Worm (Caenorhabditis elegans): Measurements from ENCODE around the gene Y57A10B.7.

The Y57A10B.7 gene

DNA sequence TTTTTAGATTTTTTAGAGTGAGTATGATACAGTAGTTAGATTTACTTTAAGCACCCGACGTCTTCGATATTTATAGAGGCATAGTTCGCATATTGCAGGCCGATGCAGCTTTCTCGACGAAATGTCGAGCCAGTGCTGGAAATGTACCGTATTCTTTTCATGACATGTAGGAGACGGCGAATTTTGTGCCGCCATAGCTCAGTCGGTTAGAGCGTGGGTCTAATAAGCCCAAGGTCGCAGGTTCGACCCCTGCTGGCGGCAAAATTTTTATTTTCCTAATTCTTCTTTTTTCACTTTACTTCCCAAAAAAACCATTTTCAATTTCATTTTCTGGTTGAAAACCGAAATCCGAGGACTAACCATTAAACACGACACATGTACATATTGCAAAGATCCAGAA, 31.3 kb downstream of the Y57A10B.7 start (continued):
- TF ChIP-seq K11D2.4 (GFP tag; IDR thresholded peaks at IDR 0.05) (no peak), hrde-1 (tag; optimal IDR thresholded peaks at IDR 0.05; ENCODE audit: borderline replicate concordance) (no peak), B0336.3 (GFP tag; IDR thresholded peaks at IDR 0.05) (no peak), madf-6 (GFP tag; IDR thresholded peaks at IDR 0.05) (no peak), somi-1 (GFP tag; optimal IDR thresholded peaks at IDR 0.05) (no peak), K12H6.12 (tag; optimal IDR thresholded peaks at IDR 0.05) (no peak), T26A5.8 (tag; optimal IDR thresholded peaks at IDR 0.05) (no peak), ets-4 (GFP tag; optimal IDR thresholded peaks at IDR 0.05) (no peak), ceh-27 (GFP tag; optimal IDR thresholded peaks at IDR 0.05) (no peak), tbp1 (GFP tag; optimal IDR thresholded peaks at IDR 0.05) (peak; percentile 89), lin-35 (GFP tag; optimal IDR thresholded peaks at IDR 0.05) (no peak), mes-4 (tag; optimal IDR thresholded peaks at IDR 0.05) (no peak), attf-5 (GFP tag; optimal IDR thresholded peaks at IDR 0.05) (no peak), egl-44 (GFP tag; IDR thresholded peaks at IDR 0.05) (no peak), Y67H2A.10 (GFP tag; conservative IDR thresholded peaks at IDR 0.05) (no peak), akir-1 (GFP tag; optimal IDR thresholded peaks at IDR 0.05) (no peak), ama-1 (optimal IDR thresholded peaks at IDR 0.05) (no peak), ama-1 (GFP tag; optimal IDR thresholded peaks at IDR 0.05) (no peak), zim-3 (tag; optimal IDR thresholded peaks at IDR 0.05) (no peak), lin-40 (tag; optimal IDR thresholded peaks at IDR 0.05) (no peak), ccch-3 (GFP tag; optimal IDR thresholded peaks at IDR 0.05) (no peak), B0019.2 (GFP tag; conservative IDR thresholded peaks at IDR 0.05) (no peak), madf-3 (GFP tag; IDR thresholded peaks at IDR 0.05) (no peak)

ce11 chrII:12353816-12354215, 39.8 kb downstream of the Y57A10B.7 start:
- TF ChIP-seq unc-62 (GFP tag; optimal IDR thresholded peaks at IDR 0.05) = peak; percentile 91
- no peak for TF ChIP-seq K12H6.12 (tag; optimal IDR thresholded peaks at IDR 0.05)
- TF ChIP-seq attf-5 (GFP tag; optimal IDR thresholded peaks at IDR 0.05) = peak; percentile 7
- TF ChIP-seq mcd-1 (GFP tag; IDR thresholded peaks at IDR 0.05) = no peak
- no peak for TF ChIP-seq hsf-1 (GFP tag; IDR thresholded peaks at IDR 0.05)
- TF ChIP-seq dox-1 (GFP tag; IDR thresholded peaks at IDR 0.05) = peak; percentile 45; the same call in 1 of the 2 replicates
- TF ChIP-seq ceh-100 (GFP tag; IDR thresholded peaks at IDR 0.05) = no peak
- TF ChIP-seq let-607 (tag; optimal IDR thresholded peaks at IDR 0.05) = peak; percentile 88 to 95
- TF ChIP-seq dpl-1 (GFP tag; optimal IDR thresholded peaks at IDR 0.05) = no peak
- no peak for TF ChIP-seq sea-2 (GFP tag; IDR thresholded peaks at IDR 0.05)
- no peak for TF ChIP-seq snpc-4 (GFP tag; optimal IDR thresholded peaks at IDR 0.05)
- peak in 1 of 4 experiments; percentile 50 for TF ChIP-seq snpc-4 (tag; optimal IDR thresholded peaks at IDR 0.05)
- no peak for TF ChIP-seq zfh-2 (GFP tag; conservative IDR thresholded peaks at IDR 0.05)
- TF ChIP-seq egl-18 (GFP tag; IDR thresholded peaks at IDR 0.05) = no peak
- TF ChIP-seq him-1 (tag; optimal IDR thresholded peaks at IDR 0.05) = no peak
- no peak for TF ChIP-seq T26A5.8 (tag; optimal IDR thresholded peaks at IDR 0.05)
- 0 out of 2 replicates have a peak, but pooled peaks have one; percentile 46 for TF ChIP-seq lir-1 (GFP tag; conservative IDR thresholded peaks at IDR 0.05)
- TF ChIP-seq tbp1 (GFP tag; optimal IDR thresholded peaks at IDR 0.05) = no peak
- peak; percentile 8 for TF ChIP-seq ztf-22 (GFP tag; optimal IDR thresholded peaks at IDR 0.05)
- TF ChIP-seq nhr-80 (tag; optimal IDR thresholded peaks at IDR 0.05) = peak; percentile 88
- TF ChIP-seq cebp-1 (GFP tag; IDR thresholded peaks at IDR 0.05) = no peak
- TF ChIP-seq cebp-1 (tag; optimal IDR thresholded peaks at IDR 0.05) = peak; percentile 23
- TF ChIP-seq snpc-1.1 (tag; optimal IDR thresholded peaks at IDR 0.05; ENCODE audit: insufficient read depth) = no peak
- no peak for TF ChIP-seq nhr-27 (tag; optimal IDR thresholded peaks at IDR 0.05)
- no peak for TF ChIP-seq F52B5.7 (tag; optimal IDR thresholded peaks at IDR 0.05)
- TF ChIP-seq egrh-3 (GFP tag; IDR thresholded peaks at IDR 0.05) = no peak
- no peak for TF ChIP-seq ztf-18 (tag; optimal IDR thresholded peaks at IDR 0.05)
- TF ChIP-seq F57A8.1 (GFP tag; optimal IDR thresholded peaks at IDR 0.05) = no peak
- no peak for TF ChIP-seq mel-28 (tag; optimal IDR thresholded peaks at IDR 0.05; ENCODE audit: borderline replicate concordance)
- TF ChIP-seq ztf-26 (tag; optimal IDR thresholded peaks at IDR 0.05) = no peak

Data from whole organism, young adult.